Worm (Caenorhabditis elegans) whole organism, L4 larva: ENCODE results near the gene chd-3.

ENCODE experiments used
- D1046.2 ChIP-seq: fragments of 200-800 bp; sonication (Bioruptor generic); IDR thresholded peaks from 2 replicates; pipeline ENCODE4 v1.3.6; 2022; ENCODE audit warnings: missing genetic modification characterization, missing compliant biosample characterization
- F10B5.3 ChIP-seq: sonication (generic microtip); optimal IDR thresholded peaks from 2 replicates; lab custom pipeline; 2016; ENCODE audit warnings: mild to moderate bottlenecking, missing genetic modification characterization, missing compliant biosample characterization
- F44E2.7 ChIP-seq: fragments of 200-800 bp; sonication (Bioruptor generic); IDR thresholded peaks from 2 replicates; pipeline ENCODE4 v2.1.2; 2022; ENCODE audit warnings: missing genetic modification characterization, missing compliant biosample characterization
- F49E8.2 ChIP-seq: sonication (generic microtip); optimal IDR thresholded peaks from 2 replicates; lab custom pipeline; 2016; ENCODE audit warnings: missing compliant biosample characterization, mild to moderate bottlenecking, missing genetic modification characterization, borderline replicate concordance
- R02D3.7 ChIP-seq: fragments of 150-350 bp; sonication (generic microtip); optimal IDR thresholded peaks from 3 replicates; lab custom pipeline; 2014; ENCODE audit warnings: missing biosample characterization, missing genetic modification characterization
- T20F7.1 ChIP-seq: fragments of 200-800 bp; sonication (Bioruptor generic); optimal IDR thresholded peaks from 2 replicates; lab custom pipeline; 2018; ENCODE audit warnings: mild to moderate bottlenecking, missing genetic modification characterization, missing compliant biosample characterization
- T26A8.4 ChIP-seq: fragments of 200-800 bp; sonication (Bioruptor generic); IDR thresholded peaks from 2 replicates; pipeline ENCODE4 v1.3.6; 2022; ENCODE audit warnings: missing genetic modification characterization, missing compliant biosample characterization
- Y48G9A.11 ChIP-seq: fragments of 200-800 bp; sonication (Bioruptor generic); IDR thresholded peaks from 2 replicates; pipeline ENCODE4 v1.3.6; 2022; ENCODE audit warnings: missing genetic modification reagents, missing genetic modification characterization, missing compliant biosample characterization
- Y5F2A.4 ChIP-seq: fragments of 200-800 bp; sonication (Bioruptor generic); optimal IDR thresholded peaks from 2 replicates; lab custom pipeline; 2018; ENCODE audit warnings: mild to moderate bottlenecking, missing genetic modification characterization, missing compliant biosample characterization
- ZK337.2 ChIP-seq: fragments of 200-800 bp; sonication (Bioruptor generic); IDR thresholded peaks from 2 replicates; pipeline ENCODE4 v1.3.6; 2022; ENCODE audit warnings: missing genetic modification reagents, missing genetic modification characterization, missing compliant biosample characterization
- ZK546.5 ChIP-seq, 2 experiments: sonication (generic microtip); optimal IDR thresholded peaks; 2 replicates each; lab custom pipeline; 2017; ENCODE audit warnings: missing biosample characterization in 2 of 2, missing genetic modification characterization in 2 of 2
- arid-1 ChIP-seq: fragments of 200-800 bp; sonication (Bioruptor generic); conservative IDR thresholded peaks from 2 replicates; pipeline ENCODE4 v1.3.6; 2022; ENCODE audit warnings: missing genetic modification reagents, missing genetic modification characterization, missing compliant biosample characterization
- attf-4 ChIP-seq: sonication (generic microtip); optimal IDR thresholded peaks from 3 replicates; lab custom pipeline; 2017; ENCODE audit warnings: missing biosample characterization, missing genetic modification characterization
- ceh-32 ChIP-seq: sonication (generic microtip); optimal IDR thresholded peaks from 2 replicates; lab custom pipeline; 2016; ENCODE audit warnings: mild to moderate bottlenecking, missing genetic modification characterization, missing compliant biosample characterization; ENCODE audit not compliant: poor library complexity
- daf-16 ChIP-seq, 3 experiments: sonication (generic microtip); optimal IDR thresholded peaks; 2 replicates each; lab custom pipeline; 2016 to 2017; ENCODE audit warnings: missing genetic modification characterization in 3 of 3, missing genetic modification reagents in 3 of 3, mild to moderate bottlenecking in 2 of 3, missing compliant biosample characterization in 2 of 3, missing biosample characterization in 1 of 3, moderate library complexity in 1 of 3
- daf-8 ChIP-seq: fragments of 200-800 bp; sonication (Bioruptor generic); IDR thresholded peaks from 2 replicates; pipeline ENCODE4 v1.3.6; 2022; ENCODE audit warnings: missing genetic modification characterization, missing compliant biosample characterization
- dmd-6 ChIP-seq: fragments of 200-800 bp; sonication (Bioruptor generic); IDR thresholded peaks from 2 replicates; pipeline ENCODE4 v1.3.6; 2022; ENCODE audit warnings: missing genetic modification reagents, missing genetic modification characterization, missing compliant biosample characterization
- dpl-1 ChIP-seq: fragments of 150-350 bp; optimal IDR thresholded peaks from 2 replicates; lab custom pipeline; 2014; ENCODE audit warnings: missing biosample characterization, missing genetic modification reagents, missing genetic modification characterization
- duxl-1 ChIP-seq: sonication (generic microtip); optimal IDR thresholded peaks from 2 replicates; lab custom pipeline; 2016; ENCODE audit warnings: mild to moderate bottlenecking, missing genetic modification characterization, moderate library complexity, missing compliant biosample characterization; ENCODE audit not compliant: poor library complexity
- egl-27 ChIP-seq: sonication (generic microtip); optimal IDR thresholded peaks from 3 replicates; lab custom pipeline; 2017; ENCODE audit warnings: missing biosample characterization, missing genetic modification reagents, missing genetic modification characterization
- fkh-10 ChIP-seq: fragments of 150-350 bp; optimal IDR thresholded peaks from 2 replicates; lab custom pipeline; 2014; ENCODE audit warnings: missing biosample characterization, missing genetic modification reagents, missing genetic modification characterization
- fos-1 ChIP-seq: fragments of 150-350 bp; optimal IDR thresholded peaks from 2 replicates; lab custom pipeline; 2014; ENCODE audit warnings: missing biosample characterization, missing genetic modification characterization
- gei-8 ChIP-seq: fragments of 200-800 bp; sonication (Bioruptor generic); optimal IDR thresholded peaks from 2 replicates; lab custom pipeline; 2018; ENCODE audit warnings: mild to moderate bottlenecking, missing genetic modification characterization, missing compliant biosample characterization
- lim-7 ChIP-seq: fragments of 200-800 bp; sonication (Bioruptor generic); IDR thresholded peaks from 2 replicates; pipeline ENCODE4 v1.3.6; 2022; ENCODE audit warnings: missing genetic modification characterization, missing compliant biosample characterization
- lin-15B ChIP-seq: fragments of 150-350 bp; sonication (generic microtip); optimal IDR thresholded peaks from 3 replicates; lab custom pipeline; 2014; ENCODE audit warnings: missing biosample characterization, missing genetic modification characterization
- lin-38 ChIP-seq: fragments of 200-800 bp; sonication (Bioruptor generic); IDR thresholded peaks from 2 replicates; pipeline ENCODE4 v1.3.6; 2022; ENCODE audit warnings: missing genetic modification reagents, missing genetic modification characterization, missing compliant biosample characterization
- lin-39 ChIP-seq: fragments of 150-350 bp; optimal IDR thresholded peaks from 2 replicates; lab custom pipeline; 2014; ENCODE audit warnings: missing biosample characterization, missing genetic modification reagents, missing genetic modification characterization
- lsy-2 ChIP-seq, 2 experiments: fragments of 150-350 bp in 1 of 2; sonication (generic microtip) in 1 of 2; optimal IDR thresholded peaks; 2 replicates each; lab custom pipeline; 2014 to 2017; ENCODE audit warnings: missing biosample characterization in 2 of 2, missing genetic modification characterization in 2 of 2
- mdl-1 ChIP-seq, 2 experiments: fragments of 150-350 bp in 1 of 2; sonication (generic microtip) in 1 of 2; optimal IDR thresholded peaks; 2 replicates each; lab custom pipeline; 2014 to 2017; ENCODE audit warnings: missing biosample characterization in 2 of 2, missing genetic modification characterization in 2 of 2
- mep-1 ChIP-seq: fragments of 150-350 bp; sonication (generic microtip); optimal IDR thresholded peaks from 3 replicates; lab custom pipeline; 2014; ENCODE audit warnings: missing biosample characterization, missing genetic modification characterization
- mxl-2 ChIP-seq: fragments of 200-800 bp; sonication (Bioruptor generic); conservative IDR thresholded peaks from 2 replicates; pipeline ENCODE4 v1.3.6; 2022; ENCODE audit warnings: missing genetic modification reagents, missing genetic modification characterization, missing compliant biosample characterization
- mxl-3 ChIP-seq: fragments of 200-800 bp; sonication (Bioruptor generic); optimal IDR thresholded peaks from 2 replicates; lab custom pipeline; 2018; ENCODE audit warnings: mild to moderate bottlenecking, missing genetic modification characterization, missing compliant biosample characterization
- nhr-25 ChIP-seq: sonication (generic microtip); optimal IDR thresholded peaks from 2 replicates; lab custom pipeline; 2017; ENCODE audit warnings: missing genetic modification characterization, mild to moderate bottlenecking, missing compliant biosample characterization, antibody characterized with exemption, moderate library complexity, borderline replicate concordance; ENCODE audit not compliant: insufficient read depth
- nhr-28 ChIP-seq: fragments of 150-350 bp; optimal IDR thresholded peaks from 2 replicates; lab custom pipeline; 2014; ENCODE audit warnings: missing biosample characterization, missing genetic modification characterization
- nhr-41 ChIP-seq: fragments of 200-800 bp; sonication (Bioruptor generic); IDR thresholded peaks from 2 replicates; pipeline ENCODE4 v1.3.6; 2022; ENCODE audit warnings: missing genetic modification reagents, missing genetic modification characterization, missing compliant biosample characterization
- nhr-42 ChIP-seq: fragments of 200-800 bp; sonication (Bioruptor generic); IDR thresholded peaks from 2 replicates; pipeline ENCODE4 v1.3.6; 2022; ENCODE audit warnings: missing genetic modification characterization, missing compliant biosample characterization
- nhr-76 ChIP-seq: fragments of 150-350 bp; optimal IDR thresholded peaks from 2 replicates; lab custom pipeline; 2014; ENCODE audit warnings: missing biosample characterization, missing genetic modification characterization
- pha-4 ChIP-seq, 2 experiments: fragments of 150-350 bp in 1 of 2; fragments of 200-800 bp in 1 of 2; sonication (Bioruptor generic) in 1 of 2; IDR thresholded peaks in 1 of 2; optimal IDR thresholded peaks in 1 of 2; 2 replicates each; pipeline versions ENCODE4 v1.3.6 to Lab custom; 2014 to 2022; ENCODE audit warnings: missing genetic modification characterization in 2 of 2, missing genetic modification reagents in 2 of 2, missing biosample characterization in 1 of 2, missing compliant biosample characterization in 1 of 2
- pqm-1 ChIP-seq: sonication (generic microtip); optimal IDR thresholded peaks from 2 replicates; lab custom pipeline; 2017; ENCODE audit warnings: missing biosample characterization, missing genetic modification characterization
- sdz-12 ChIP-seq: fragments of 200-800 bp; sonication (Bioruptor generic); optimal IDR thresholded peaks from 2 replicates; lab custom pipeline; 2018; ENCODE audit warnings: mild to moderate bottlenecking, missing genetic modification characterization, missing compliant biosample characterization
- skn-1 ChIP-seq: fragments of 150-350 bp; optimal IDR thresholded peaks from 2 replicates; lab custom pipeline; 2014; ENCODE audit warnings: missing biosample characterization, missing genetic modification characterization
- snpc-1.2 ChIP-seq: fragments of 200-800 bp; sonication (Bioruptor generic); IDR thresholded peaks from 2 replicates; pipeline ENCODE4 v1.3.6; 2022; ENCODE audit warnings: missing genetic modification reagents, missing genetic modification characterization, missing compliant biosample characterization
- spr-3 ChIP-seq: fragments of 200-800 bp; sonication (Bioruptor generic); optimal IDR thresholded peaks from 2 replicates; lab custom pipeline; 2018; ENCODE audit warnings: mild to moderate bottlenecking, missing genetic modification characterization, missing compliant biosample characterization
- tag-97 ChIP-seq: fragments of 200-800 bp; sonication (Bioruptor generic); IDR thresholded peaks from 2 replicates; pipeline ENCODE4 v1.3.6; 2022; ENCODE audit warnings: missing genetic modification characterization, missing compliant biosample characterization
- unc-130 ChIP-seq: sonication (generic microtip); optimal IDR thresholded peaks from 2 replicates; lab custom pipeline; 2016; ENCODE audit warnings: missing genetic modification reagents, missing genetic modification characterization, missing compliant biosample characterization
- unc-39 ChIP-seq: sonication (generic microtip); optimal IDR thresholded peaks from 2 replicates; lab custom pipeline; 2017; ENCODE audit warnings: missing biosample characterization, missing genetic modification characterization
- unc-62 ChIP-seq, 3 experiments: fragments of 150-350 bp in 1 of 3; sonication (generic microtip); optimal IDR thresholded peaks in 2 of 3; peaks in 1 of 3; 1 replicate in 1 of 3; 2 replicates in 2 of 3; lab custom pipeline; 2014 to 2017; ENCODE audit warnings: missing biosample characterization in 3 of 3, missing genetic modification characterization in 3 of 3, missing genetic modification reagents in 3 of 3, missing genotype in 1 of 3
- zag-1 ChIP-seq: fragments of 150-350 bp; optimal IDR thresholded peaks from 2 replicates; lab custom pipeline; 2014; ENCODE audit warnings: missing biosample characterization, missing genetic modification characterization
- zip-2 ChIP-seq: fragments of 150-350 bp; optimal IDR thresholded peaks from 2 replicates; lab custom pipeline; 2014; ENCODE audit warnings: missing biosample characterization, missing genetic modification characterization

The chd-3 gene

ce11 chrX:12876795-12877530 is 24.6 kb upstream of the chd-3 start, which contains the start of gene bcat-1 (continued):
- TF ChIP-seq zip-2 (tag; lab: Kevin White, UChicago) (no peak), unc-130 (GFP tag; lab: Kevin White, UChicago) (no peak), fos-1 (tag; lab: Kevin White, UChicago) (no peak), lin-15B (tag; lab: Kevin White, UChicago) (no peak), attf-4 (tag; lab: Kevin White, UChicago) (no peak), nhr-28 (peak; percentile 44), snpc-1.2 (GFP tag; lab: Robert Waterston, UW) (no peak), daf-16 (GFP tag; optimal IDR thresholded peaks at IDR 0.05; lab: Kevin White, UChicago) (peak in 1 of 2 experiments; percentile 73), daf-16 (tag; optimal IDR thresholded peaks at IDR 0.05; lab: Kevin White, UChicago) (peak; percentile 64), egl-27 (tag; lab: Kevin White, UChicago) (no peak), ZK337.2 (no peak), tag-97 (GFP tag; lab: Robert Waterston, UW) (no peak), fkh-10 (no peak), zag-1 (tag; lab: Kevin White, UChicago) (no peak), lsy-2 (tag; optimal IDR thresholded peaks at IDR 0.05; lab: Kevin White, UChicago) (peak; percentile 21 to 52), unc-39 (tag; lab: Kevin White, UChicago) (no peak), lim-7 (GFP tag; lab: Robert Waterston, UW) (no peak), F44E2.7 (GFP tag; lab: Robert Waterston, UW) (no peak), nhr-76 (tag; lab: Kevin White, UChicago) (no peak), gei-8 (GFP tag; lab: Kevin White, UChicago) (peak; percentile 49), daf-8 (no peak), pha-4 (GFP tag; IDR thresholded peaks at IDR 0.05; lab: Robert Waterston, UW) (peak; percentile 54), pha-4 (tag; optimal IDR thresholded peaks at IDR 0.05; lab: Kevin White, UChicago) (no peak), nhr-42 (GFP tag; lab: Robert Waterston, UW) (no peak), F10B5.3 (tag; lab: Kevin White, UChicago) (no peak), D1046.2 (GFP tag; lab: Robert Waterston, UW) (no peak), ceh-32 (tag; lab: Kevin White, UChicago) (no peak), nhr-25 (tag; lab: Kevin White, UChicago) (no peak), ZK546.5 (tag; optimal IDR thresholded peaks at IDR 0.05; lab: Kevin White, UChicago) (no peak), nhr-41 (GFP tag; lab: Robert Waterston, UW) (no peak), mxl-3 (GFP tag; lab: Kevin White, UChicago) (peak; percentile 92), lin-39 (tag; lab: Kevin White, UChicago) (no peak), dmd-6 (GFP tag; lab: Robert Waterston, UW) (peak; percentile 64), mxl-2 (GFP tag; lab: Robert Waterston, UW) (no peak), lin-38 (GFP tag; lab: Robert Waterston, UW) (peak; percentile 44), pqm-1 (tag; lab: Kevin White, UChicago) (no peak), duxl-1 (tag; lab: Kevin White, UChicago) (no peak), arid-1 (GFP tag; lab: Robert Waterston, UW) (no peak), T26A8.4 (GFP tag; lab: Robert Waterston, UW) (no peak), sdz-12 (no peak), skn-1 (tag; lab: Kevin White, UChicago) (no peak), T20F7.1 (GFP tag; lab: Kevin White, UChicago) (no peak), dpl-1 (GFP tag; lab: Kevin White, UChicago) (no peak), R02D3.7 (tag; lab: Kevin White, UChicago) (no peak), F49E8.2 (no peak), mep-1 (tag; lab: Kevin White, UChicago) (peak; percentile 78), Y5F2A.4 (GFP tag; lab: Kevin White, UChicago) (no peak), unc-62 (GFP tag; optimal IDR thresholded peaks at IDR 0.05 in 1 of 2; lab: Kevin White, UChicago) (peak in 1 of 2 experiments; percentile 51), unc-62 (tag; optimal IDR thresholded peaks at IDR 0.05; lab: Kevin White, UChicago) (no peak), spr-3 (peak; percentile 64), mdl-1 (tag; optimal IDR thresholded peaks at IDR 0.05; lab: Kevin White, UChicago) (peak; percentile 88 to 97), Y48G9A.11 (GFP tag; lab: Robert Waterston, UW) (no peak)
